Fruit fly (Drosophila melanogaster) whole organism, prepupa: ENCODE results near the gene Nrd1.

ENCODE experiments used
- Blimp-1 ChIP-seq: fragments of 200-800 bp; sonication (Bioruptor generic); optimal IDR thresholded peaks from 3 replicates; lab custom pipeline; 2017; ENCODE audit warnings: missing biosample characterization, missing genetic modification characterization, mild to moderate bottlenecking, moderate library complexity, missing genetic modification reagents
- CG11762 ChIP-seq: fragments of 200-800 bp; sonication (Bioruptor generic); optimal IDR thresholded peaks from 3 replicates; lab custom pipeline; 2016; ENCODE audit warnings: missing biosample characterization, missing genetic modification characterization; ENCODE audit not compliant: insufficient read depth
- CG34406 ChIP-seq: fragments of 200-800 bp; sonication (Bioruptor generic); optimal IDR thresholded peaks from 3 replicates; lab custom pipeline; 2016; ENCODE audit warnings: missing biosample characterization, missing genetic modification characterization
- CG7368 ChIP-seq: fragments of 200-800 bp; sonication (Bioruptor generic); optimal IDR thresholded peaks from 3 replicates; lab custom pipeline; 2016; ENCODE audit warnings: missing biosample characterization, missing genetic modification characterization
- cyc ChIP-seq: fragments of 200-800 bp; sonication (Bioruptor generic); optimal IDR thresholded peaks from 3 replicates; lab custom pipeline; 2016; ENCODE audit warnings: missing biosample characterization, missing genetic modification characterization

dm6 chrX:11819241-11819862 is 49.3 kb downstream of the Nrd1 start:
- TF ChIP-seq Blimp-1 (GFP tag; lab: Kevin White, UChicago) (no peak), CG11762 (GFP tag; lab: Kevin White, UChicago) (no peak), CG7368 (GFP tag; lab: Kevin White, UChicago) (no peak), CG34406 (no peak), cyc (GFP tag; lab: Kevin White, UChicago) (no peak)
